Fruit fly (Drosophila melanogaster) whole organism, embryonic: ENCODE measurements around the gene CG6574.

Experiments used
- Asciz ChIP-seq: fragments of 200-800 bp; sonication (Bioruptor generic); optimal IDR thresholded peaks from 2 replicates; lab custom pipeline; 2017; ENCODE audit warnings: missing biosample characterization, mild to moderate bottlenecking, missing genetic modification characterization, missing genetic modification reagents
- BtbVII ChIP-seq: fragments of 200-800 bp; sonication (Bioruptor generic); optimal IDR thresholded peaks from 3 replicates; lab custom pipeline; 2017; ENCODE audit warnings: missing biosample characterization, mild to moderate bottlenecking, missing genetic modification characterization
- C15 ChIP-seq: fragments of 200-800 bp; sonication (Bioruptor generic); IDR thresholded peaks from 3 replicates; pipeline ENCODE4 v1.3.6; 2022; ENCODE audit warnings: missing biosample characterization, missing genetic modification characterization
- CG11093 ChIP-seq: fragments of 200-800 bp; sonication (Bioruptor generic); IDR thresholded peaks from 3 replicates; pipeline ENCODE4 v1.3.6; 2022; ENCODE audit warnings: missing biosample characterization, missing genetic modification characterization
- CG11560 ChIP-seq: fragments of 200-800 bp; sonication (Bioruptor generic); IDR thresholded peaks from 3 replicates; pipeline ENCODE4 v1.3.6; 2022; ENCODE audit warnings: missing biosample characterization, missing genetic modification characterization
- CG13296 ChIP-seq: fragments of 200-800 bp; sonication (Bioruptor generic); optimal IDR thresholded peaks from 3 replicates; lab custom pipeline; 2018; ENCODE audit warnings: missing biosample characterization, mild to moderate bottlenecking, missing genetic modification characterization
- CG13894 ChIP-seq: fragments of 200-800 bp; sonication (Bioruptor generic); optimal IDR thresholded peaks from 3 replicates; lab custom pipeline; 2018; ENCODE audit warnings: missing biosample characterization, mild to moderate bottlenecking, missing genetic modification characterization, moderate library complexity
- CG15269 ChIP-seq: fragments of 200-800 bp; sonication (Bioruptor generic); optimal IDR thresholded peaks from 2 replicates; lab custom pipeline; 2018; ENCODE audit warnings: missing biosample characterization, mild to moderate bottlenecking, missing genetic modification characterization, moderate library complexity
- CG1832 ChIP-seq: fragments of 200-800 bp; sonication (Bioruptor generic); optimal IDR thresholded peaks from 2 replicates; lab custom pipeline; 2017; ENCODE audit warnings: missing biosample characterization, mild to moderate bottlenecking, missing genetic modification characterization, inconsistent platforms
- CG2889 ChIP-seq: fragments of 200-800 bp; sonication (Bioruptor generic); IDR thresholded peaks from 3 replicates; pipeline ENCODE4 v1.3.6; 2022; ENCODE audit warnings: missing biosample characterization, missing genetic modification characterization
- CG3163 ChIP-seq: fragments of 200-800 bp; sonication (Bioruptor generic); optimal IDR thresholded peaks from 3 replicates; lab custom pipeline; 2016; ENCODE audit warnings: missing biosample characterization, missing genetic modification characterization
- CG3407 ChIP-seq: fragments of 200-800 bp; sonication (Bioruptor generic); optimal IDR thresholded peaks from 2 replicates; lab custom pipeline; 2018; ENCODE audit warnings: missing biosample characterization, mild to moderate bottlenecking, missing genetic modification characterization
- CG3995 ChIP-seq: fragments of 200-800 bp; sonication (Bioruptor generic); optimal IDR thresholded peaks from 3 replicates; lab custom pipeline; 2016; ENCODE audit warnings: missing biosample characterization, missing genetic modification characterization
- CG4707 ChIP-seq: fragments of 200-800 bp; sonication (Bioruptor generic); optimal IDR thresholded peaks from 2 replicates; lab custom pipeline; 2018; ENCODE audit warnings: missing biosample characterization, mild to moderate bottlenecking, missing genetic modification characterization, moderate library complexity
- CG6175 ChIP-seq: fragments of 200-800 bp; sonication (Bioruptor generic); IDR thresholded peaks from 3 replicates; pipeline ENCODE4 v1.3.6; 2022; ENCODE audit warnings: missing biosample characterization, missing genetic modification characterization
- CG6791 ChIP-seq: fragments of 200-800 bp; sonication (Bioruptor generic); IDR thresholded peaks from 3 replicates; pipeline ENCODE4 v1.3.6; 2022; ENCODE audit warnings: missing biosample characterization, missing genetic modification characterization; ENCODE audit not compliant: partially characterized antibody
- CG7556 ChIP-seq: fragments of 200-800 bp; sonication (Bioruptor generic); optimal IDR thresholded peaks from 2 replicates; lab custom pipeline; 2017; ENCODE audit warnings: missing biosample characterization, mild to moderate bottlenecking, missing genetic modification characterization
- CkIIα-i1 ChIP-seq: fragments of 200-800 bp; sonication (Bioruptor generic); IDR thresholded peaks from 2 replicates; pipeline ENCODE4 v1.3.6; 2022; ENCODE audit warnings: missing biosample characterization, missing genetic modification characterization
- E2f2 ChIP-seq: fragments of 200-800 bp; sonication (Bioruptor generic); IDR thresholded peaks from 2 replicates; pipeline ENCODE4 v1.3.6; 2022; ENCODE audit warnings: missing biosample characterization, missing genetic modification characterization
- Fer2 ChIP-seq: fragments of 200-800 bp; sonication (Bioruptor generic); optimal IDR thresholded peaks from 2 replicates; lab custom pipeline; 2018; ENCODE audit warnings: missing biosample characterization, mild to moderate bottlenecking, missing genetic modification characterization, moderate library complexity
- H15 ChIP-seq: fragments of 200-800 bp; sonication (Bioruptor generic); IDR thresholded peaks from 3 replicates; pipeline ENCODE4 v1.3.6; 2022; ENCODE audit warnings: missing biosample characterization, missing genetic modification characterization
- H2.0 ChIP-seq: fragments of 200-800 bp; sonication (Bioruptor generic); IDR thresholded peaks from 2 replicates; pipeline ENCODE4 v1.3.6; 2022; ENCODE audit warnings: missing biosample characterization, missing genetic modification characterization
- MTF-1 ChIP-seq: fragments of 200-800 bp; sonication (Bioruptor generic); optimal IDR thresholded peaks from 2 replicates; lab custom pipeline; 2018; ENCODE audit warnings: missing biosample characterization, mild to moderate bottlenecking, missing genetic modification characterization, borderline replicate concordance
- NFAT ChIP-seq: fragments of 200-800 bp; sonication (Bioruptor generic); IDR thresholded peaks from 2 replicates; pipeline ENCODE4 v1.3.6; 2022; ENCODE audit warnings: missing biosample characterization, missing genetic modification characterization
- Six4 ChIP-seq: fragments of 200-800 bp; sonication (Bioruptor generic); optimal IDR thresholded peaks from 2 replicates; lab custom pipeline; 2016; ENCODE audit warnings: missing biosample characterization, missing genetic modification characterization
- Taf1 ChIP-seq: fragments of 200-800 bp; sonication (Bioruptor generic); IDR thresholded peaks from 2 replicates; pipeline ENCODE4 v1.3.6; 2022; ENCODE audit warnings: missing biosample characterization, missing genetic modification characterization
- abd-A ChIP-seq: fragments of 200-800 bp; sonication (Bioruptor generic); optimal IDR thresholded peaks from 3 replicates; lab custom pipeline; 2019; ENCODE audit warnings: missing biosample characterization, mild to moderate bottlenecking, missing genetic modification characterization, moderate library complexity
- ase ChIP-seq: fragments of 200-800 bp; sonication (Bioruptor generic); IDR thresholded peaks from 3 replicates; pipeline ENCODE4 v1.3.6; 2022; ENCODE audit warnings: missing biosample characterization, missing genetic modification characterization
- bsh ChIP-seq, 2 experiments: fragments of 200-800 bp; sonication (Bioruptor generic); optimal IDR thresholded peaks; 2 replicates each; lab custom pipeline; 2017 to 2018; ENCODE audit warnings: mild to moderate bottlenecking in 2 of 2, missing biosample characterization in 2 of 2, missing genetic modification characterization in 2 of 2, moderate library complexity in 1 of 2
- caup ChIP-seq: fragments of 200-800 bp; sonication (Bioruptor generic); optimal IDR thresholded peaks from 3 replicates; lab custom pipeline; 2017; ENCODE audit warnings: missing biosample characterization, mild to moderate bottlenecking, missing genetic modification characterization, moderate library complexity; ENCODE audit not compliant: severe bottlenecking
- chinmo ChIP-seq: fragments of 200-800 bp; sonication (Bioruptor generic); IDR thresholded peaks from 4 replicates; pipeline ENCODE4 v1.3.6; 2022; ENCODE audit warnings: missing biosample characterization, missing genetic modification characterization; ENCODE audit not compliant: partially characterized antibody
- dmrt99B ChIP-seq: fragments of 200-800 bp; sonication (Bioruptor generic); optimal IDR thresholded peaks from 2 replicates; lab custom pipeline; 2018; ENCODE audit warnings: missing biosample characterization, mild to moderate bottlenecking, missing genetic modification characterization, moderate library complexity
- dysf ChIP-seq: fragments of 200-800 bp; sonication (Bioruptor generic); IDR thresholded peaks from 3 replicates; pipeline ENCODE4 v1.3.6; 2022; ENCODE audit warnings: missing biosample characterization, missing genetic modification characterization
- ewg ChIP-seq: fragments of 200-800 bp; sonication (Bioruptor generic); optimal IDR thresholded peaks from 3 replicates; lab custom pipeline; 2017; ENCODE audit warnings: mild to moderate bottlenecking, missing biosample characterization, missing genetic modification reagents, missing genetic modification characterization
- fd64A ChIP-seq: fragments of 200-800 bp; sonication (Bioruptor generic); optimal IDR thresholded peaks from 3 replicates; lab custom pipeline; 2018; ENCODE audit warnings: missing biosample characterization, mild to moderate bottlenecking, missing genetic modification characterization
- ham ChIP-seq: fragments of 200-800 bp; sonication (Bioruptor generic); IDR thresholded peaks from 2 replicates; pipeline ENCODE4 v1.3.6; 2022; ENCODE audit warnings: missing biosample characterization, missing genetic modification characterization
- jing ChIP-seq: fragments of 200-800 bp; sonication (Bioruptor generic); optimal IDR thresholded peaks from 2 replicates; lab custom pipeline; 2018; ENCODE audit warnings: missing biosample characterization, mild to moderate bottlenecking, missing genetic modification characterization
- jumu ChIP-seq: fragments of 200-800 bp; sonication (Bioruptor generic); optimal IDR thresholded peaks from 3 replicates; lab custom pipeline; 2016; ENCODE audit warnings: missing biosample characterization, missing genetic modification characterization
- kay ChIP-seq: fragments of 200-800 bp; sonication (Bioruptor generic); optimal IDR thresholded peaks from 2 replicates; lab custom pipeline; 2016; ENCODE audit warnings: missing biosample characterization, missing genetic modification characterization
- lilli ChIP-seq: fragments of 200-800 bp; sonication (Bioruptor generic); optimal IDR thresholded peaks from 3 replicates; lab custom pipeline; 2016; ENCODE audit warnings: missing biosample characterization, missing genetic modification characterization
- oc ChIP-seq: fragments of 200-800 bp; sonication (Bioruptor generic); optimal IDR thresholded peaks from 2 replicates; lab custom pipeline; 2018; ENCODE audit warnings: missing biosample characterization, mild to moderate bottlenecking, missing genetic modification characterization, moderate library complexity
- pho ChIP-seq: fragments of 200-800 bp; sonication (Bioruptor generic); optimal IDR thresholded peaks from 2 replicates; lab custom pipeline; 2016; ENCODE audit warnings: missing biosample characterization, missing genetic modification characterization
- sc ChIP-seq, 3 experiments: fragments of >200 bp in 2 of 3; fragments of 200-800 bp in 1 of 3; sonication (Bioruptor generic) in 1 of 3; optimal IDR thresholded peaks; 2 replicates in 2 of 3; 3 replicates in 1 of 3; lab custom pipeline; 2017; ENCODE audit warnings: mild to moderate bottlenecking in 1 of 3, missing biosample characterization in 1 of 3, missing genetic modification characterization in 1 of 3, missing genetic modification reagents in 1 of 3
- seq ChIP-seq: fragments of 200-800 bp; sonication (Bioruptor generic); IDR thresholded peaks from 2 replicates; pipeline ENCODE4 v1.3.6; 2022; ENCODE audit warnings: missing biosample characterization, missing genetic modification characterization
- sim ChIP-seq: fragments of 200-800 bp; sonication (Bioruptor generic); IDR thresholded peaks from 2 replicates; pipeline ENCODE4 v1.3.6; 2022; ENCODE audit warnings: missing biosample characterization, missing genetic modification characterization
- tin ChIP-seq: fragments of 200-800 bp; sonication (Bioruptor generic); optimal IDR thresholded peaks from 3 replicates; lab custom pipeline; 2016; ENCODE audit warnings: missing biosample characterization, missing genetic modification characterization
- tup ChIP-seq: fragments of 200-800 bp; sonication (Bioruptor generic); optimal IDR thresholded peaks from 2 replicates; lab custom pipeline; 2016; ENCODE audit warnings: missing biosample characterization, mild to moderate bottlenecking, missing genetic modification characterization, moderate library complexity
- unpg ChIP-seq: fragments of 200-800 bp; sonication (Bioruptor generic); optimal IDR thresholded peaks from 3 replicates; lab custom pipeline; 2018; ENCODE audit warnings: missing biosample characterization, mild to moderate bottlenecking, missing genetic modification characterization, moderate library complexity
- z ChIP-seq: fragments of 200-800 bp; sonication (Bioruptor generic); IDR thresholded peaks from 3 replicates; pipeline ENCODE4 v1.3.6; 2022; ENCODE audit warnings: missing biosample characterization, missing genetic modification characterization
- zfh2 ChIP-seq: fragments of 200-800 bp; sonication (Bioruptor generic); optimal IDR thresholded peaks from 2 replicates; lab custom pipeline; 2016; ENCODE audit warnings: missing biosample characterization, missing genetic modification characterization

Gene CG6574

DNA sequence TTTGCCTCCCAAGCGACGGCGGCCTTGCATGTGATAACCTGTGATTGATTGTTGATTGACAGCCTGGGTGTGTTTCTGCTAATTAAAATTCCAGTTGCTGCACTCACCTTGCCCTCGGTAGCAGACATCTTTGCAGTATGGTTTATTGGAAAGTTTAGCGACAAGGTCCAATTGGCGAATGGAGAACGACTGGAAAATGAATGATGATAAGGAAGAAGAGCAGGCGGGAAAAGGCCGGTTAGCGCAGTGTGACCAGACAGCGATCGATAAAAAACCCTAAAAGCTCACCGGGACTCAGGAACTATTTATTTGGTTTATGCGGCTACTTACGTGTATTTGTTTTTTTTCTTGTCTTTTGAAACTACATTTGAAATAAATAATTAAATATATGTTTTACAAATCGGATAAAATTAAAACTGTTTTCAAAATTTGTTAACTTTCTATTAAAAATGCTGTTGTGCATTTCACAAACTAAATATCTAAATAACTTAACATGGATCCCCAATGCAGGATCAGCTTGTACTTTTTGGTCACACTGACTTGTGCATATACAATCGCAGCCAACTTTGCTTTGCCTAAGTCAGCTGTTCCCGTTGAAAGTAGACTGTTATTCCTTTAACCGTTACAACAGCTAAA is 9.5 kb upstream of the CG6574 start, which contains the start of gene Fdh (continued):
- TF ChIP-seq chinmo (GFP tag; lab: Robert Waterston, UW), result no peak
- no peak for TF ChIP-seq z
- no peak for TF ChIP-seq CG3163 (GFP tag; lab: Kevin White, UChicago)
- peak; percentile 58 for TF ChIP-seq dmrt99B (tag; lab: Kevin White, UChicago)
- TF ChIP-seq Six4, result no peak
- peak; percentile 96 for TF ChIP-seq ewg
- no peak for TF ChIP-seq CG6791 (GFP tag; lab: Robert Waterston, UW)
- no peak for TF ChIP-seq kay (GFP tag; lab: Kevin White, UChicago)
- TF ChIP-seq CG1832 (GFP tag; lab: Kevin White, UChicago), result no peak
- no peak for TF ChIP-seq Taf1 (GFP tag; lab: Robert Waterston, UW)
- no peak for TF ChIP-seq CG11093 (GFP tag; lab: Robert Waterston, UW)
- TF ChIP-seq tin (GFP tag; lab: Kevin White, UChicago), result peak; percentile 55
- TF ChIP-seq jumu (GFP tag; lab: Kevin White, UChicago), result no peak
- peak; percentile 7 for TF ChIP-seq CG13894 (tag; lab: Kevin White, UChicago)
- TF ChIP-seq CG11560, result no peak
- TF ChIP-seq pho (GFP tag; lab: Kevin White, UChicago), result no peak
- peak; percentile 31 for TF ChIP-seq CG3995 (GFP tag; lab: Kevin White, UChicago)
- no peak for TF ChIP-seq CG4707 (GFP tag; lab: Kevin White, UChicago)
- peak; percentile 54 for TF ChIP-seq lilli (GFP tag; lab: Kevin White, UChicago)
- TF ChIP-seq seq (GFP tag; lab: Robert Waterston, UW), result no peak
- TF ChIP-seq E2f2 (GFP tag; lab: Robert Waterston, UW), result peak; percentile 66
- TF ChIP-seq unpg (GFP tag; lab: Kevin White, UChicago), result peak; percentile 54
- no peak for TF ChIP-seq sc (optimal IDR thresholded peaks at IDR 0.05; lab: Kevin White, UChicago)
- TF ChIP-seq sc (GFP tag; optimal IDR thresholded peaks at IDR 0.05; lab: Kevin White, UChicago), result peak; percentile 23
- TF ChIP-seq oc, result peak; percentile 31
- peak in 1 of 2 experiments; percentile 59 for TF ChIP-seq bsh (GFP tag; optimal IDR thresholded peaks at IDR 0.05; lab: Kevin White, UChicago)
- peak; percentile 4 for TF ChIP-seq zfh2 (GFP tag; lab: Kevin White, UChicago)
- peak; percentile 36 for TF ChIP-seq fd64A (GFP tag; lab: Kevin White, UChicago)
- peak; percentile 32 for TF ChIP-seq Fer2 (tag; lab: Kevin White, UChicago)
- peak; percentile 64 for TF ChIP-seq Asciz
- TF ChIP-seq tup (GFP tag; lab: Kevin White, UChicago), result no peak
- TF ChIP-seq H2.0 (GFP tag; lab: Robert Waterston, UW), result no peak
- peak; percentile 24 for TF ChIP-seq caup (GFP tag; lab: Kevin White, UChicago)
- peak; percentile 61 for TF ChIP-seq CG13296 (GFP tag; lab: Kevin White, UChicago)
- TF ChIP-seq ase (GFP tag; lab: Robert Waterston, UW), result no peak
- TF ChIP-seq CG15269 (tag; lab: Kevin White, UChicago), result peak; percentile 67
- peak; percentile 29 for TF ChIP-seq BtbVII (GFP tag; lab: Kevin White, UChicago)
- no peak for TF ChIP-seq ham (GFP tag; lab: Robert Waterston, UW)
- no peak for TF ChIP-seq CG6175 (GFP tag; lab: Robert Waterston, UW)
- TF ChIP-seq CkIIα-i1 (GFP tag; lab: Robert Waterston, UW), result no peak
- peak; percentile 30 for TF ChIP-seq MTF-1 (GFP tag; lab: Kevin White, UChicago)
- no peak for TF ChIP-seq NFAT (GFP tag; lab: Robert Waterston, UW)
- no peak for TF ChIP-seq sim (GFP tag; lab: Robert Waterston, UW)
- TF ChIP-seq jing (GFP tag; lab: Kevin White, UChicago), result no peak
- TF ChIP-seq CG3407 (GFP tag; lab: Kevin White, UChicago), result peak; percentile 52
- TF ChIP-seq abd-A (tag; lab: Kevin White, UChicago), result no peak
- peak; percentile 56 for TF ChIP-seq CG7556
- no peak for TF ChIP-seq CG2889 (GFP tag; lab: Robert Waterston, UW)
- TF ChIP-seq C15 (GFP tag; lab: Robert Waterston, UW), result no peak
- TF ChIP-seq H15, result no peak
- TF ChIP-seq dysf (GFP tag; lab: Robert Waterston, UW), result peak; percentile 53; the same call in 2 of the 3 replicates
